Worm (Caenorhabditis elegans) whole organism, midembryonic: ENCODE data around the gene F31D4.8.

Experiments
- T22C8.4 ChIP-seq: fragments of 200-800 bp; sonication (Bioruptor generic); IDR thresholded peaks from 2 replicates; pipeline ENCODE4 v1.3.6; 2022; ENCODE audit warnings: missing genetic modification characterization, missing compliant biosample characterization
- cog-1 ChIP-seq: sonication (generic microtip); optimal IDR thresholded peaks from 2 replicates; lab custom pipeline; 2016; ENCODE audit warnings: missing genetic modification characterization, missing compliant biosample characterization
- flt-1 ChIP-seq: fragments of 200-800 bp; sonication (Bioruptor generic); IDR thresholded peaks from 2 replicates; pipeline ENCODE4 v1.3.6; 2022; ENCODE audit warnings: missing genetic modification characterization, missing compliant biosample characterization
- klf-2 ChIP-seq: fragments of 200-800 bp; sonication (Bioruptor generic); conservative IDR thresholded peaks from 2 replicates; pipeline ENCODE4 v1.3.6; 2022; ENCODE audit warnings: missing genetic modification reagents, missing genetic modification characterization, missing compliant biosample characterization
- med-1 ChIP-seq: sonication (generic microtip); optimal IDR thresholded peaks from 2 replicates; lab custom pipeline; 2017; ENCODE audit warnings: missing genetic modification characterization, mild to moderate bottlenecking, missing compliant biosample characterization, antibody characterized with exemption, missing genetic modification reagents; ENCODE audit not compliant: insufficient read depth
- ref-1 ChIP-seq: fragments of 200-800 bp; sonication (Bioruptor generic); conservative IDR thresholded peaks from 2 replicates; pipeline ENCODE4 v1.3.6; 2022; ENCODE audit warnings: missing genetic modification reagents, missing genetic modification characterization, missing compliant biosample characterization
- tab-1 ChIP-seq: fragments of 200-800 bp; sonication (Bioruptor generic); IDR thresholded peaks from 2 replicates; pipeline ENCODE4 v1.3.6; 2022; ENCODE audit warnings: missing genetic modification characterization, missing compliant biosample characterization
- ztf-23 ChIP-seq: fragments of 200-800 bp; sonication (Bioruptor generic); IDR thresholded peaks from 2 replicates; pipeline ENCODE4 v1.3.6; 2022; ENCODE audit warnings: missing genetic modification reagents, missing genetic modification characterization, missing compliant biosample characterization
- ztf-29 ChIP-seq: fragments of 200-800 bp; sonication (Bioruptor generic); IDR thresholded peaks from 2 replicates; pipeline ENCODE4 v1.3.6; 2022; ENCODE audit warnings: missing genetic modification reagents, missing genetic modification characterization, missing compliant biosample characterization

F31D4.8 gene

DNA sequence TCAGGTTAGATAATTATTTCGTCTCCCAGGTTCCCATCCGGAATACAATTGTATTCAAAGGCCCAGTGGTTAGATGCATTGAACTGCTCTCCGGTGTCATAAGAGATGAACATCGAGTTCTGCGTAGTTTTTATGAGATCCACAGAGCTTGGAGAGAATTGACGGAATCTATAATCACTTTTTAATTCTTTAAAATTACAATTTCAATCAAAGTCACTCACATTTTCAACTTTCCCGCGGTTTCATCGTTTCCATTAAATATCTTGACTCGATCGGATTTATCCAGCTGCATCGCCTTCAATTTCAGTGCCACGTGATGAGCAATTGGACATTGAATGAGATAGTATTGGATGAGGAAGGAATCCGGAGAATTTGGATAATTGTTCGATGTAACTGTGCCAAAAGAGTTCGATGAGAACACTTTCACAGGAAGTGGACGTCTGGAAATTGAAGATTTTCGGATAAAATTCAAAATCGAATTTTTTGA, 20.4 kb downstream of the F31D4.8 start:
- TF ChIP-seq cog-1 (tag; lab: Kevin White, UChicago) (no peak), flt-1 (no peak), T22C8.4 (no peak), ztf-29 (GFP tag; lab: Robert Waterston, UW) (no peak), klf-2 (no peak), ref-1 (GFP tag; lab: Robert Waterston, UW) (no peak), ztf-23 (GFP tag; lab: Robert Waterston, UW) (no peak), tab-1 (no peak), med-1 (GFP tag; lab: Kevin White, UChicago) (no peak)

DNA sequence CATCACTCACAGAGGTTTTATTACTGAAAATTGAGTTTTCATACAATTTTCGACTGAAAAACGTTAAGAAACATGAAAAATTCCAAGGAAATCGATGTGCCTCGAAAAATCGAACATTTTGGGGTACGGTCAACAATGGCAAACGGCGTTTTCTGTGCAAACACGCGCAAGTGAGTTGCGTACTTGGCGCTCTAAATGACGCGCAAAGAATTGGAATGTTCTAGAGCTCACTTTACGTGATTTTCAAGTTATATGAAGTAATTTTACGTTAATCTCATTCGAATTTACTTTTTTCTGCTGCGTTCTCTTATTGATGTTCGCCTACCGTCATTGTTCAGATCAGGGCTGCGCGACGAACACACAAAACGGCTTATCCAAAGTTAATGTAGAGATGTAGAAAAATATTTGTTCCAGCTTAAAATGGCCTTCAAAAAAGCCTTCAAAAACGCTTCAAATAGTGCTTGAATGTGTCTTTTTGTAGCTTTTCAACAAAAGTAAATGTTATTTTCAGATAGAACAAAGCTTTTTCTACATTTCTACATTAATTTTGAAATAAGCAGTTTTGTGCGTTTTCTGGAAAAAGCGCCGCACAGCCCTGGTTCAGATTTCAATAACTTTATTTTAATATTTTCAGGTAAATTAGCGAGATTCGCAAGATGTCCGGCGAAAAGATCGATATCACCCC, 22.6 kb downstream of the F31D4.8 start, which contains the start of the genes F31D4.2 and fkb-6:
Gene F31D4.2, minus strand, starts transcription at position 23 of the 685 bp plus-strand sequence.
Gene fkb-6, plus strand, starts transcription at position 635 of the 685 bp plus-strand sequence.
- TF ChIP-seq cog-1 (tag; lab: Kevin White, UChicago), result peak; percentile 6
- no peak for TF ChIP-seq klf-2

DNA sequence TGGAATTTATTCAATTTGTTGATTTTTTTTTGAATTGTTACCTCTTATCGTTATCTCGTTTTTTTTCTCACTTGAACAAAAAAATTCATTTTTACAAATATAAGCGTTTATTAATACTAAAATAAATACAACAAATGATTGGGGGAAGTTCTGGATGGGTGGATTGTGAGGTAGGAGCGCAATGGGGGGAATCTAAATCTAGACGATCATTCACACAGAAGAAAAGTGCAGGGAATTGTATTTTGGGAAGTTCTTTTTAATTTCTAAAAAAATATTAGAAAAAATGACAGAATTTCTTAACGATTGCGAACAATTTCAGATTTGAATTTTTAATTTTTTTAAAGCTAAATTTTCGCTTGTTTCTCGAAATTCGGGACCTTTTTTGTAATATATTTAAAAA, 26.7 kb downstream of the F31D4.8 start:
- TF ChIP-seq cog-1 (tag; lab: Kevin White, UChicago) (no peak), flt-1 (no peak), ref-1 (GFP tag; lab: Robert Waterston, UW) (no peak), T22C8.4 (no peak), tab-1 (no peak)

DNA sequence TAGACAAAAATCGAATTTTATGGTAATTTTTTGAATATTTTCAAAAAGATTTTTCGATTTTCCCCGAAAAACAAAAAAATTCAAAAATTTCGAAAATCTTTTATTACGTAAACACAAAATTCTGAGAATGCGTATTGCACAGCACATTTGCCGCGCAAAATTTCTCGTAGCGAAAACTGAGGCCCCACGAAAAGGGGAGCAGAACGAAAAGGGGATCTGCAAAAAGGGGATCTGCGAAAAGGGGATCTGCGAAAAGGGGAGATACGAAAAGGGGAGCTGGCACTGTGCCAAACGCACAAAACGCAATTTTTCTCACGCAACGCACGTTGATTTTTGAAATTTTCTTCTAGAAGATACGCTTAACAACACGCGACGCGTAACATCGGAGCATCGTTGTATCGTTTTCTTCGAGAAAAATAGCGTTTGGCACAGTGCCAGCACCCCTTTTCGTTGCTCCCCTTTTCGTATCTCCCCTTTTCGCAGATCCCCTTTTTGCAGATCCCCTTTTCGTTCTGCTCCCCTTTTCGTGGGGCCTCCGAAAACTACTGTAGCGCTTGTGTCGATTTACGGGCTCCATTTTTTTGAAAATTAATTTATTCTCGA, 28.8 kb downstream of the F31D4.8 start:
- TF ChIP-seq flt-1 (peak; percentile 69; the same call in 1 of the 2 replicates), ztf-23 (GFP tag; lab: Robert Waterston, UW) (peak; percentile 76), klf-2 (0 out of 2 replicates have a peak, but pooled peaks have one; percentile 34)

DNA sequence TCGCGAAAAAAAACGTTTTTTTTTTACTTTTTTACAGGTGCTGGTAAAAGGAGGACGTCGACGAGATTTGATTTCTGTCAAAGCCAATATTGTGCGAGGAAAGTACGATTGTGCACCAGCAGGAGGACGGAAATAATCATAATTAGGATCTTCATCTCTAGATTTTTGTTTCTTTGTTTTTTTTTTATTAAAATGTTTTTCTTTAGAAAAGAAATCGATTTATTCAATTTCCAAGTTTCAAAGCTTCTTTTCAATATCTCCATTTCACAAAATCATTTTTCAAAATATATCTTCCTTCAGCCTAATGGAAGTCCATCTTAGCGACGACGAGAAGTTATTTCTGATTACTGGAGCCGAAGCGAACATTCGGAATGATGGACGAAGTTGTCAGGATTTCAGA, 29.7 kb downstream of the F31D4.8 start, which contains the start of gene exos-7:
Gene exos-7, plus strand, starts transcription at position 301 of the 400 bp plus-strand sequence.
- TF ChIP-seq flt-1, result no peak
- no peak for TF ChIP-seq T22C8.4
- no peak for TF ChIP-seq ztf-29 (GFP tag; lab: Robert Waterston, UW)
- no peak for TF ChIP-seq med-1 (GFP tag; lab: Kevin White, UChicago)
- TF ChIP-seq klf-2, result no peak
- TF ChIP-seq tab-1, result no peak
- no peak for TF ChIP-seq ref-1 (GFP tag; lab: Robert Waterston, UW)
- TF ChIP-seq cog-1 (tag; lab: Kevin White, UChicago), result no peak
- TF ChIP-seq ztf-23 (GFP tag; lab: Robert Waterston, UW), result no peak

DNA sequence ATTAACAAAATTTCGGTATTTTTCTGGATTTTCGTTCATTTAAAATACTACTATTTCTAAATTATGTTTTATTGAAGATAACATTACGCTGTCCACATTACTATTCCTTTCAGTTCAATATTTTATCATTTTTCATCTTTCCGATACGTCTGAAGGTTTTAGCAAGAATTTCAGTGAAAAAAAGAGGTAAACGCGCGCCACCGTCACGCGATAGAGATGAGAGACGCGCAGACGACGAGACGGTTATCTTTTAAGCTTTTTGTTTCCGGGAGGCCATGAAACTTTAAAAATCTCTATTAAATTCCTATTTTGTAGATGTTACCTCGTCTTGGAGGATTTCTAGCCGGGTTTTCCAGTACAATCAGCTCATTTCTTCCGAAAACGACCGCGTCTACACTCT, 30.5 kb downstream of the F31D4.8 start, which contains the start of gene mrps-12:
Gene mrps-12, plus strand, starts transcription at position 316 of the 400 bp plus-strand sequence.
- no peak for TF ChIP-seq ztf-23 (GFP tag; lab: Robert Waterston, UW)
- TF ChIP-seq cog-1 (tag; lab: Kevin White, UChicago), result no peak
- no peak for TF ChIP-seq med-1 (GFP tag; lab: Kevin White, UChicago)
- no peak for TF ChIP-seq flt-1
- TF ChIP-seq ref-1 (GFP tag; lab: Robert Waterston, UW), result no peak
- TF ChIP-seq T22C8.4, result no peak
- TF ChIP-seq tab-1, result no peak
- TF ChIP-seq ztf-29 (GFP tag; lab: Robert Waterston, UW), result no peak
- no peak for TF ChIP-seq klf-2

DNA sequence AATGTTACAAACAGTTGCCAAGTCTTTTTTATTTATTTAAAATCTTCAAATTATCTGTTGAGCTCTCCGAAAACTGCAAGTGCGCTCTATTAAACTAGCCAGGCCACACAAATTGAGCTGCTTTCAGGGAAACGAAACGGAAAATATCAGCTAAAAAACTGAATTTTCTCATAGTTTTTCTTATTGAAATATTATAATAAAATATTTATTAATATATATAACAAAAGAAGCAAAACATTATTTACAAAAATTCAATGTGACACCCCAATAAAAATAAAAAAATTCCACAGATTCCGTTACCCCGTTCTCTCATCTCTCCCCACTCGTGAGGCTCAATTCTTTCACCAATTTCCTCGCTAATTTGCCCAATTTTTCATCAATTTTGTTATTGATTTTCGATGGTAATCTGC, 35.7 kb downstream of the F31D4.8 start:
- no peak for TF ChIP-seq tab-1
- TF ChIP-seq flt-1, result peak; percentile 29; the same call in 1 of the 2 replicates
- peak; percentile 30 for TF ChIP-seq cog-1 (tag; lab: Kevin White, UChicago)
- TF ChIP-seq ztf-29 (GFP tag; lab: Robert Waterston, UW), result no peak
- TF ChIP-seq ref-1 (GFP tag; lab: Robert Waterston, UW), result no peak

DNA sequence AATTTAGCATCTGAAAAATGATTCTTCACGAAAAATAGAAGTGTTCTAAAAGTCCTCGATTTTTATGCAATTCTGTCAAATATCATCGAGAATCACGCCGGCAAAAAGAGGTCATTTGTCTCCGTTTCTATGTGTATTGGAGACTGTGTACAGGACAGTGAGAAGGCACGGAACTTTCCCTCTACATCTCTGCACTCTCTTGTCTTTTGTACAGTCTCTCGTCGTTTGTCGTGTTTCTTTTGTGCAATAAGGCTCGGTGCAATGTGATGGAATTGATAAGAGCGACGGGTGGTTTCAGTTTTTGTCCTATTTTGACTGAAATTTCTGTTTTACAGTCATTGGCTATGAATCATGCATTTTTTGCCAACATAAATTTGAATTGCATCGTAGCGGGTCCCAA, 36.4 kb downstream of the F31D4.8 start:
- TF ChIP-seq med-1 (GFP tag; lab: Kevin White, UChicago) (no peak), tab-1 (no peak), flt-1 (no peak), klf-2 (no peak), T22C8.4 (no peak), ztf-29 (GFP tag; lab: Robert Waterston, UW) (no peak), ref-1 (GFP tag; lab: Robert Waterston, UW) (no peak)

DNA sequence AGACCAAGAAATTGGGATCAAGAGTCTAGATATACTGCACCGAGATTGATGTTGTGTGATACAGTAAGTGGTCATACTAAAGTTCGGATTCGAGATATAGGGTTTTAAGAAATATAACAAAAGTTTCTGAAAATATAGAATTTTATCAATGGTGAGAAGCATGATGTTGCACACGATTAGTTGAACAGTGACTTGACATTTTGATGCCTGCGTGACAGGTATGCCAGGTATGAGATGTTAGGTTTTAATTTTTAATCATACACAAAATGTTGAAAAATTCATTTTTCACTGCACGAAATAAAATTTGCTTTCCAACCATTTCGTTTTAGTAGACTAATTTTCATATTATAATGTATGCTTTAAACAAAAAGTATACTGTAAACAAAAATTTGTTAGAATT, 37.8 kb downstream of the F31D4.8 start:
- no peak for TF ChIP-seq tab-1
- TF ChIP-seq med-1 (GFP tag; lab: Kevin White, UChicago), result no peak
- no peak for TF ChIP-seq klf-2
- no peak for TF ChIP-seq cog-1 (tag; lab: Kevin White, UChicago)

DNA sequence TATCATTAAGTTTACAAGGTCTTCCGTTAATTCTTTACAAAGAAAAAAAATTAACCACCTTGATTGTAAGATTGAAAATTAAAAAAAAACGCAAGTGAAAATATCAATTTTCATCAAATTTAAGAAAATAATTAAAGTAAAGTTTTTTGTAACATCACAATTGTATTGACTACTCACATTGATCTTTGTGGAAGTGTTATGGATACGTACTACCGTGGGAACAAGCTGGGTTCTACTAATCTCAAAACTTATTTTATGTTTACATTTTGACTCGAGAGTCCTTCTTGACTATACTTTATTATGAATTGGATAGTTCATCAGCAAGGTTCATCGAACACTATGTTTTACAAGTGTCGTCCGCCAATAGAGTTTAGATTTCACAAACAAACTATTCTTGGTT, 38.7 kb downstream of the F31D4.8 start, which contains the start of gene num-1:
Gene num-1, plus strand, starts transcription at position 301 of the 400 bp plus-strand sequence.
- no peak for TF ChIP-seq ztf-29 (GFP tag; lab: Robert Waterston, UW)
- TF ChIP-seq tab-1, result no peak
- no peak for TF ChIP-seq T22C8.4
- TF ChIP-seq ztf-23 (GFP tag; lab: Robert Waterston, UW), result no peak
- no peak for TF ChIP-seq flt-1
- TF ChIP-seq cog-1 (tag; lab: Kevin White, UChicago), result no peak
- no peak for TF ChIP-seq med-1 (GFP tag; lab: Kevin White, UChicago)
- no peak for TF ChIP-seq ref-1 (GFP tag; lab: Robert Waterston, UW)
- TF ChIP-seq klf-2, result no peak
